Worm (Caenorhabditis elegans) whole organism, L1 larva: ENCODE measurements around the gene dhhc-1.

Source experiments
- ceh-82 ChIP-seq, 3 experiments: fragments of 150-350 bp in 1 of 3; sonication (generic microtip) in 2 of 3; optimal IDR thresholded peaks; 2 replicates each; lab custom pipeline; 2014 to 2017; ENCODE audit warnings: missing biosample characterization in 3 of 3, missing genetic modification characterization in 3 of 3
- mab-9 ChIP-seq: fragments of 200-800 bp; sonication (Bioruptor generic); IDR thresholded peaks from 2 replicates; pipeline ENCODE4 v1.3.6; 2022; ENCODE audit warnings: missing genetic modification reagents, missing genetic modification characterization, missing compliant biosample characterization
- mdl-1 ChIP-seq, 2 experiments: fragments of 150-350 bp; optimal IDR thresholded peaks; 2 replicates each; lab custom pipeline; 2014 to 2017; ENCODE audit warnings: missing biosample characterization in 2 of 2, missing genetic modification characterization in 2 of 2, inconsistent platforms in 1 of 2
- nhr-76 ChIP-seq: sonication (generic microtip); optimal IDR thresholded peaks from 2 replicates; lab custom pipeline; 2017; ENCODE audit warnings: missing biosample characterization, missing genetic modification characterization
- sox-4 ChIP-seq: sonication (generic microtip); optimal IDR thresholded peaks from 2 replicates; lab custom pipeline; 2016; ENCODE audit warnings: missing genetic modification characterization, missing compliant biosample characterization

DNA sequence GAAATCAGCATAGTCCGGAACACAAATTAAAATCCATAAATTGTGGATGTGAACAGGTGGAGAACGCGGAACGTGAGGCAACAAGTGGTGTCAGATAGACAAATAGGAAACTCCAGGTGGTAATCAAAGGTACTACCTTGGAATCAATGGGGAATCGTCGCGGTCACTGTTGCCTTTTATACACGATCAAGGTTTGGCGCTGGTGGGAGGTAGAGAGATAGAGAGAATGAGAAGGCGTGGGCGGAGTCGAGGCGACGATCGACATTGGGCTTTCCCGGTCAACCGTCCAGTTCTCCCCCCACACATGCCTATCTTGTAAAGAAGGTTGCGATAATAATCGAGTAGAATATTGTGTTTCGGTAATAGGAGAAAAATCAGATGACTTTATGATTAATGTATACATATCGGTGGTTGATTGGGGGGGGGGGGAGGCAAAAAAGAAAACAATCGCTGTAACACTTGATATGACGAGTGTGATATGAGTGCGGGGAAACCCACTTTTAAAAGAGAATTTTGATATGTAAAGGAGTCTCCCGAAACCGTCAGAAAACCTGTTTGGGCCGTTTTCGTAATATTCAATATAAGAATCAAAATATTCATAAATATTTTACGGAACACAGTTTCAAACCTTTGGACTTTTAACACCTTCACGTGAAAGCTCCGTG lies 22.5 kb downstream of the dhhc-1 start, which contains the start of the genes H40L08.8, H40L08.2 and H40L08.7:
- TF ChIP-seq mdl-1 (tag; optimal IDR thresholded peaks at IDR 0.05; lab: Kevin White, UChicago) (peak in 1 of 2 experiments; percentile 41), mab-9 (GFP tag; lab: Robert Waterston, UW) (no peak), ceh-82 (tag; optimal IDR thresholded peaks at IDR 0.05; lab: Kevin White, UChicago) (no peak), nhr-76 (tag; lab: Kevin White, UChicago) (no peak), sox-4 (no peak)
